Worm (Caenorhabditis elegans): ENCODE results near the gene F53A9.7.

The F53A9.7 gene

ce11 chrX:8745524-8745923, 28.8 kb upstream of the F53A9.7 start:
- TF ChIP-seq elt-1 (tag; optimal IDR thresholded peaks at IDR 0.05) (no peak), snpc-4 (tag; optimal IDR thresholded peaks at IDR 0.05) (no peak), nhr-23 (tag; optimal IDR thresholded peaks at IDR 0.05) (no peak), dmd-4 (tag; optimal IDR thresholded peaks at IDR 0.05) (no peak), alr-1 (tag; optimal IDR thresholded peaks at IDR 0.05) (no peak), ama-1 (optimal IDR thresholded peaks at IDR 0.05) (no peak), C34F6.9 (tag; optimal IDR thresholded peaks at IDR 0.05) (no peak), blmp-1 (tag; optimal IDR thresholded peaks at IDR 0.05; ENCODE audit: insufficient read depth) (no peak), lin-39 (tag; optimal IDR thresholded peaks at IDR 0.05) (no peak), ztf-1 (GFP tag; conservative IDR thresholded peaks at IDR 0.05) (no peak), skn-1 (tag; optimal IDR thresholded peaks at IDR 0.05) (no peak), nhr-237 (tag; optimal IDR thresholded peaks at IDR 0.05) (no peak), ceh-16 (tag; optimal IDR thresholded peaks at IDR 0.05) (no peak), lin-13 (GFP tag; optimal IDR thresholded peaks at IDR 0.05) (no peak), nhr-25 (tag; optimal IDR thresholded peaks at IDR 0.05) (no peak), lin-11 (tag; optimal IDR thresholded peaks at IDR 0.05) (no peak), nhr-11 (tag; optimal IDR thresholded peaks at IDR 0.05) (no peak), elt-3 (tag; optimal IDR thresholded peaks at IDR 0.05) (no peak)

DNA sequence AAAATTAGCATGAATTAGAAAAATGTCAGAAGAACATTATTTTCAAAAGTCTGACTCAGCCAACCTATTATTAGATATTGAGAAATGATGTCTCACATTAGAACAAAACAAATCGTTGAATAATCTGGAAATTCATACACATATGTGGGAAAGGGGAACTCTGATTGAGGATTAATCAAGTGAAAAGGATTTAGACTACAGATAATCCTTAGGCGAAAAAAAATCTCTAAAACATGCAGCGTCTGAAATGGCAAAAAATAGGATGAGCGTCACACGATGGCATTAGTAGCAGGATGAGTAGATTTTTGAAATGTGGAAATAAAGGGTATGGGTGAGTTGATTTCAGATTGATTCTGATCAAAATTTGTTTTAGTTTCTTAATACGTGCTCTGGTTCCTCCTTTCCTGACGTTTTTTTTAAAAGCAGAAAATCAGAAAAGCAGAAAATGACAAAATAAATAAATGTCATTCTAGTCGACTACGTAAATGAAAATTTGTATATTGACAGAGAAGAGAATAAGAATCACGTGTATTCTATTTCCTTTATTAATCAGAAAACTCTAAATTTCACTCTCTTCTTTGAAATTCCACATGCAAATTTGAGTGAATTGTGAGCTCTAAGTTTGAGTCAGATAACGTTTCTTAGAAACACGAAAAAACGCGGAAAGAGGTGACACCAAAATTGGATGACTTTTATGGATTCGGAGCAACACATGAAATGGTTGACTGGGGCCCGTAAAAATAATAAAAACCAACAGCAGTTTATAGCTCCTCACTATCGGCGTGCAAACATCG, 27.7 kb upstream of the F53A9.7 start:
- TF ChIP-seq nhr-129 (tag; optimal IDR thresholded peaks at IDR 0.05) (no peak), mbf-1 (tag; optimal IDR thresholded peaks at IDR 0.05) (no peak), crh-2 (tag; optimal IDR thresholded peaks at IDR 0.05) (no peak), nhr-77 (tag; optimal IDR thresholded peaks at IDR 0.05) (no peak), Y55F3AM.14 (GFP tag; optimal IDR thresholded peaks at IDR 0.05) (no peak)

- TF ChIP-seq nhr-10 (tag; optimal IDR thresholded peaks at IDR 0.05) (no peak), blmp-1 (tag; optimal IDR thresholded peaks at IDR 0.05; ENCODE audit: insufficient read depth) (no peak), elt-1 (tag; optimal IDR thresholded peaks at IDR 0.05) (no peak), nhr-12 (tag; optimal IDR thresholded peaks at IDR 0.05) (no peak)
These were observed 26.2 kb upstream of the F53A9.7 start, which contains the start of gene M02D8.7 for ce11 chrX:8742896-8743295. M02D8.7 (minus strand) TSS chrX:8742996.

- no peak for TF ChIP-seq mab-5 (tag; optimal IDR thresholded peaks at IDR 0.05)
- TF ChIP-seq ztf-4 (tag; optimal IDR thresholded peaks at IDR 0.05), result no peak
- TF ChIP-seq dmd-4 (tag; optimal IDR thresholded peaks at IDR 0.05), result no peak
- TF ChIP-seq snpc-4 (tag; optimal IDR thresholded peaks at IDR 0.05), result peak; percentile 1
These were observed 25.0 kb upstream of the F53A9.7 start for ce11 chrX:8741629-8742170.

ce11 chrX:8739373-8739772, 22.7 kb upstream of the F53A9.7 start, which contains the start of gene M02D8.2:
M02D8.2 (plus strand) TSS chrX:8739673.
- TF ChIP-seq ztf-4 (tag; optimal IDR thresholded peaks at IDR 0.05) (no peak), ama-1 (optimal IDR thresholded peaks at IDR 0.05) (no peak), lsy-2 (tag; optimal IDR thresholded peaks at IDR 0.05) (no peak), C34F6.9 (tag; optimal IDR thresholded peaks at IDR 0.05) (no peak), sem-4 (tag; optimal IDR thresholded peaks at IDR 0.05) (no peak), unc-62 (GFP tag; optimal IDR thresholded peaks at IDR 0.05) (no peak), ceh-16 (tag; optimal IDR thresholded peaks at IDR 0.05) (no peak), peb-1 (tag; optimal IDR thresholded peaks at IDR 0.05) (no peak), fos-1 (tag; optimal IDR thresholded peaks at IDR 0.05) (no peak), mdl-1 (tag; optimal IDR thresholded peaks at IDR 0.05) (no peak), sma-9 (GFP tag; optimal IDR thresholded peaks at IDR 0.05) (no peak), sma-9 (tag; optimal IDR thresholded peaks at IDR 0.05) (no peak), nhr-6 (tag; optimal IDR thresholded peaks at IDR 0.05) (no peak), crh-2 (tag; optimal IDR thresholded peaks at IDR 0.05) (no peak), gmeb-1 (tag; optimal IDR thresholded peaks at IDR 0.05) (no peak), nhr-12 (tag; optimal IDR thresholded peaks at IDR 0.05) (no peak), dmd-4 (tag; optimal IDR thresholded peaks at IDR 0.05) (no peak)
